Worm (Caenorhabditis elegans) whole organism, midembryonic: ENCODE measurements around the gene F15B9.8.
A peak's percentile ranks its signal among the peaks of the same experiment; 100 is the strongest.

Source experiments
- T22C8.4 ChIP-seq: fragments of 200-800 bp; sonication (Bioruptor generic); IDR thresholded peaks from 2 replicates; pipeline ENCODE4 v1.3.6; 2022; ENCODE audit warnings: missing genetic modification characterization, missing compliant biosample characterization
- cog-1 ChIP-seq: sonication (generic microtip); optimal IDR thresholded peaks from 2 replicates; lab custom pipeline; 2016; ENCODE audit warnings: missing genetic modification characterization, missing compliant biosample characterization
- flt-1 ChIP-seq: fragments of 200-800 bp; sonication (Bioruptor generic); IDR thresholded peaks from 2 replicates; pipeline ENCODE4 v1.3.6; 2022; ENCODE audit warnings: missing genetic modification characterization, missing compliant biosample characterization
- klf-2 ChIP-seq: fragments of 200-800 bp; sonication (Bioruptor generic); conservative IDR thresholded peaks from 2 replicates; pipeline ENCODE4 v1.3.6; 2022; ENCODE audit warnings: missing genetic modification reagents, missing genetic modification characterization, missing compliant biosample characterization
- ref-1 ChIP-seq: fragments of 200-800 bp; sonication (Bioruptor generic); conservative IDR thresholded peaks from 2 replicates; pipeline ENCODE4 v1.3.6; 2022; ENCODE audit warnings: missing genetic modification reagents, missing genetic modification characterization, missing compliant biosample characterization
- tab-1 ChIP-seq: fragments of 200-800 bp; sonication (Bioruptor generic); IDR thresholded peaks from 2 replicates; pipeline ENCODE4 v1.3.6; 2022; ENCODE audit warnings: missing genetic modification characterization, missing compliant biosample characterization
- ztf-23 ChIP-seq: fragments of 200-800 bp; sonication (Bioruptor generic); IDR thresholded peaks from 2 replicates; pipeline ENCODE4 v1.3.6; 2022; ENCODE audit warnings: missing genetic modification reagents, missing genetic modification characterization, missing compliant biosample characterization
- ztf-29 ChIP-seq: fragments of 200-800 bp; sonication (Bioruptor generic); IDR thresholded peaks from 2 replicates; pipeline ENCODE4 v1.3.6; 2022; ENCODE audit warnings: missing genetic modification reagents, missing genetic modification characterization, missing compliant biosample characterization

DNA sequence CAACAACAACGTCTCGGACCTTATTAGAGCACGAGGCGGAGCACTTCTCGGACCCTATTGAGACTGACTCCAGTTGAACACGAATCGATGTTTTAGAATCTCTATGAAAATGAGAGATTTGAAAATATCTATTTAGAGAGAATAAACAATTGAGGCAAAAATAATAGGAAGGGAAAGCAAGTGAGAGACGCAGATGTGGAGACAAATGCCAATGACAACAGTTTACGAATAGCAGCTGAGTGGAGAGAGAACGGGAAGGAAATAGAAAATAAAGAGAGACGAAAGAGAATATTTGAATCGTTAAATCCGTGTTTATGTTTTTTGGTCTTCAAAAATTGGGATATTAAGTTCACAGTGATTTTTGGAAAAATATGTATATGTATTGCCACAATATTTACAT lies 21.5 kb downstream of the F15B9.8 start:
- TF ChIP-seq klf-2 (GFP tag; lab: Robert Waterston, UW) (no peak), ztf-29 (GFP tag; lab: Robert Waterston, UW) (no peak), flt-1 (GFP tag; lab: Robert Waterston, UW) (no peak), ref-1 (GFP tag; lab: Robert Waterston, UW) (no peak), ztf-23 (GFP tag; lab: Robert Waterston, UW) (no peak), cog-1 (peak; percentile 16), tab-1 (GFP tag; lab: Robert Waterston, UW) (no peak), T22C8.4 (GFP tag; lab: Robert Waterston, UW) (no peak)
